Fruit fly (Drosophila melanogaster) whole organism, embryonic: ENCODE results near the gene CG5265.
A peak's percentile ranks its signal among the peaks of the same experiment; 100 is the strongest.

Experiments used
- Ada2b ChIP-seq: fragments of 200-800 bp; sonication (Bioruptor generic); IDR thresholded peaks from 2 replicates; pipeline ENCODE4 v1.3.6; 2022; ENCODE audit warnings: missing biosample characterization, missing genetic modification characterization
- Aef1 ChIP-seq: fragments of 200-800 bp; sonication (Bioruptor generic); IDR thresholded peaks from 3 replicates; pipeline ENCODE4 v1.3.6; 2022; ENCODE audit warnings: missing biosample characterization, missing genetic modification characterization
- Bdp1 ChIP-seq: fragments of 200-800 bp; sonication (Bioruptor generic); optimal IDR thresholded peaks from 3 replicates; lab custom pipeline; 2016; ENCODE audit warnings: missing biosample characterization, missing genetic modification characterization
- Bteb2 ChIP-seq: fragments of 200-800 bp; sonication (Bioruptor generic); optimal IDR thresholded peaks from 2 replicates; lab custom pipeline; 2016; ENCODE audit warnings: missing biosample characterization, missing genetic modification characterization
- CG10565 ChIP-seq: fragments of 200-800 bp; sonication (Bioruptor generic); optimal IDR thresholded peaks from 3 replicates; lab custom pipeline; 2016; ENCODE audit warnings: missing biosample characterization, mild to moderate bottlenecking, missing genetic modification characterization
- CG10654 ChIP-seq: fragments of 200-800 bp; sonication (Bioruptor generic); optimal IDR thresholded peaks from 2 replicates; lab custom pipeline; 2016; ENCODE audit warnings: missing biosample characterization, missing genetic modification characterization
- CG11398 ChIP-seq: fragments of 200-800 bp; sonication (Bioruptor generic); optimal IDR thresholded peaks from 2 replicates; lab custom pipeline; 2016; ENCODE audit warnings: missing biosample characterization, missing genetic modification characterization
- CG15479 ChIP-seq: fragments of 200-800 bp; sonication (Bioruptor generic); optimal IDR thresholded peaks from 3 replicates; lab custom pipeline; 2019; ENCODE audit warnings: missing biosample characterization, mild to moderate bottlenecking, missing genetic modification characterization, moderate library complexity
- CG18599 ChIP-seq: fragments of 200-800 bp; sonication (Bioruptor generic); optimal IDR thresholded peaks from 3 replicates; lab custom pipeline; 2017; ENCODE audit warnings: missing biosample characterization, missing genetic modification characterization, mild to moderate bottlenecking, moderate library complexity, missing genetic modification reagents
- CG2875 ChIP-seq: fragments of 200-800 bp; sonication (Bioruptor generic); optimal IDR thresholded peaks from 2 replicates; lab custom pipeline; 2017; ENCODE audit warnings: missing biosample characterization, mild to moderate bottlenecking, missing genetic modification characterization, missing genetic modification reagents
- CG31365 ChIP-seq: fragments of 200-800 bp; sonication (Bioruptor generic); optimal IDR thresholded peaks from 2 replicates; lab custom pipeline; 2018; ENCODE audit warnings: missing biosample characterization, mild to moderate bottlenecking, missing genetic modification characterization
- CG31441 ChIP-seq: fragments of 200-800 bp; sonication (Bioruptor generic); IDR thresholded peaks from 2 replicates; pipeline ENCODE4 v1.3.6; 2022; ENCODE audit warnings: missing biosample characterization, missing genetic modification characterization
- CG3163 ChIP-seq: fragments of 200-800 bp; sonication (Bioruptor generic); optimal IDR thresholded peaks from 3 replicates; lab custom pipeline; 2016; ENCODE audit warnings: missing biosample characterization, missing genetic modification characterization
- CG33213 ChIP-seq: fragments of 200-800 bp; sonication (Bioruptor generic); optimal IDR thresholded peaks from 3 replicates; lab custom pipeline; 2016; ENCODE audit warnings: missing biosample characterization, missing genetic modification characterization
- CG4282 ChIP-seq: fragments of 200-800 bp; sonication (Bioruptor generic); optimal IDR thresholded peaks from 2 replicates; lab custom pipeline; 2016; ENCODE audit warnings: missing biosample characterization, missing genetic modification characterization
- CG6272 ChIP-seq: fragments of 200-800 bp; sonication (Bioruptor generic); IDR thresholded peaks from 2 replicates; pipeline ENCODE4 v1.3.6; 2022; ENCODE audit warnings: missing biosample characterization, missing genetic modification characterization
- CG6791 ChIP-seq: fragments of 200-800 bp; sonication (Bioruptor generic); IDR thresholded peaks from 3 replicates; pipeline ENCODE4 v1.3.6; 2022; ENCODE audit warnings: missing biosample characterization, missing genetic modification characterization; ENCODE audit not compliant: partially characterized antibody
- CG7556 ChIP-seq: fragments of 200-800 bp; sonication (Bioruptor generic); optimal IDR thresholded peaks from 2 replicates; lab custom pipeline; 2017; ENCODE audit warnings: missing biosample characterization, mild to moderate bottlenecking, missing genetic modification characterization
- CG7928 ChIP-seq: fragments of 200-800 bp; sonication (Bioruptor generic); optimal IDR thresholded peaks from 2 replicates; lab custom pipeline; 2017; ENCODE audit warnings: missing biosample characterization, mild to moderate bottlenecking, missing genetic modification characterization
- CG8281 ChIP-seq: fragments of 200-800 bp; sonication (Bioruptor generic); optimal IDR thresholded peaks from 2 replicates; lab custom pipeline; 2018; ENCODE audit warnings: missing biosample characterization, mild to moderate bottlenecking, missing genetic modification characterization, moderate library complexity
- CHES-1-like ChIP-seq: fragments of 200-800 bp; sonication (Bioruptor generic); optimal IDR thresholded peaks from 2 replicates; lab custom pipeline; 2016; ENCODE audit warnings: missing biosample characterization, missing genetic modification characterization
- Dip3 ChIP-seq: fragments of 200-800 bp; sonication (Bioruptor generic); optimal IDR thresholded peaks from 3 replicates; lab custom pipeline; 2016; ENCODE audit warnings: missing biosample characterization, missing genetic modification characterization
- Gsc ChIP-seq: fragments of 200-800 bp; sonication (Bioruptor generic); IDR thresholded peaks from 2 replicates; pipeline ENCODE4 v1.3.6; 2022; ENCODE audit warnings: missing biosample characterization, missing genetic modification characterization
- Hmr ChIP-seq: fragments of 200-800 bp; sonication (Bioruptor generic); optimal IDR thresholded peaks from 3 replicates; lab custom pipeline; 2017; ENCODE audit warnings: mild to moderate bottlenecking, missing biosample characterization, missing genetic modification reagents, missing genetic modification characterization
- Lim3 ChIP-seq: fragments of 200-800 bp; sonication (Bioruptor generic); IDR thresholded peaks from 2 replicates; pipeline ENCODE4 v1.3.6; 2022; ENCODE audit warnings: missing biosample characterization, missing genetic modification characterization
- Mes4 ChIP-seq: fragments of 200-800 bp; sonication (Bioruptor generic); optimal IDR thresholded peaks from 2 replicates; lab custom pipeline; 2016; ENCODE audit warnings: missing biosample characterization, missing genetic modification characterization
- Mrtf ChIP-seq: fragments of 200-800 bp; sonication (Bioruptor generic); IDR thresholded peaks from 3 replicates; pipeline ENCODE4 v1.3.6; 2022; ENCODE audit warnings: missing biosample characterization, missing genetic modification characterization
- Oli ChIP-seq: fragments of 200-800 bp; sonication (Bioruptor generic); optimal IDR thresholded peaks from 2 replicates; lab custom pipeline; 2018; ENCODE audit warnings: missing biosample characterization, mild to moderate bottlenecking, missing genetic modification characterization, moderate library complexity
- Pdp1 ChIP-seq, 2 experiments: fragments of 200-800 bp; sonication (Bioruptor generic); optimal IDR thresholded peaks; 3 replicates each; lab custom pipeline; 2016; ENCODE audit warnings: missing biosample characterization in 2 of 2, missing genetic modification characterization in 2 of 2, mild to moderate bottlenecking in 1 of 2, moderate library complexity in 1 of 2
- Sox102F ChIP-seq: fragments of 200-800 bp; sonication (Bioruptor generic); optimal IDR thresholded peaks from 2 replicates; lab custom pipeline; 2018; ENCODE audit warnings: missing biosample characterization, mild to moderate bottlenecking, missing genetic modification characterization, moderate library complexity
- ac ChIP-seq: fragments of 200-800 bp; sonication (Bioruptor generic); optimal IDR thresholded peaks from 3 replicates; lab custom pipeline; 2017; ENCODE audit warnings: missing biosample characterization, mild to moderate bottlenecking, missing genetic modification characterization
- bsh ChIP-seq, 2 experiments: fragments of 200-800 bp; sonication (Bioruptor generic); optimal IDR thresholded peaks; 2 replicates each; lab custom pipeline; 2017 to 2018; ENCODE audit warnings: mild to moderate bottlenecking in 2 of 2, missing biosample characterization in 2 of 2, missing genetic modification characterization in 2 of 2, moderate library complexity in 1 of 2
- btn ChIP-seq: fragments of 200-800 bp; sonication (Bioruptor generic); optimal IDR thresholded peaks from 2 replicates; lab custom pipeline; 2016; ENCODE audit warnings: missing biosample characterization, missing genetic modification characterization
- cato ChIP-seq: fragments of 200-800 bp; sonication (Bioruptor generic); optimal IDR thresholded peaks from 2 replicates; lab custom pipeline; 2016; ENCODE audit warnings: missing biosample characterization, missing genetic modification characterization, borderline replicate concordance
- crol ChIP-seq: fragments of 200-800 bp; sonication (Bioruptor generic); IDR thresholded peaks from 2 replicates; pipeline ENCODE4 v1.3.6; 2022; ENCODE audit warnings: missing biosample characterization, missing genetic modification characterization
- dan ChIP-seq: fragments of 200-800 bp; sonication (Bioruptor generic); IDR thresholded peaks from 2 replicates; pipeline ENCODE4 v1.3.6; 2022; ENCODE audit warnings: missing biosample characterization, missing genetic modification characterization
- dysf ChIP-seq: fragments of 200-800 bp; sonication (Bioruptor generic); IDR thresholded peaks from 3 replicates; pipeline ENCODE4 v1.3.6; 2022; ENCODE audit warnings: missing biosample characterization, missing genetic modification characterization
- gem ChIP-seq: fragments of 200-800 bp; sonication (Bioruptor generic); optimal IDR thresholded peaks from 2 replicates; lab custom pipeline; 2019; ENCODE audit warnings: missing biosample characterization, mild to moderate bottlenecking, missing genetic modification characterization, moderate library complexity
- gt ChIP-seq: fragments of 200-800 bp; sonication (Bioruptor generic); IDR thresholded peaks from 2 replicates; pipeline ENCODE4 v1.3.6; 2022; ENCODE audit warnings: missing biosample characterization, missing genetic modification characterization
- kni ChIP-seq: fragments of 200-800 bp; sonication (Bioruptor generic); optimal IDR thresholded peaks from 3 replicates; lab custom pipeline; 2017; ENCODE audit warnings: mild to moderate bottlenecking, missing biosample characterization, missing genetic modification reagents, missing genetic modification characterization
- mam ChIP-seq: fragments of 200-800 bp; sonication (Bioruptor generic); optimal IDR thresholded peaks from 3 replicates; lab custom pipeline; 2016; ENCODE audit warnings: missing biosample characterization, missing genetic modification characterization
- pfk ChIP-seq: fragments of 200-800 bp; sonication (Bioruptor generic); optimal IDR thresholded peaks from 2 replicates; lab custom pipeline; 2018; ENCODE audit warnings: missing biosample characterization, mild to moderate bottlenecking, missing genetic modification characterization, moderate library complexity
- sens ChIP-seq: fragments of 200-800 bp; sonication (Bioruptor generic); peaks from one replicate; lab custom pipeline; 2016; ENCODE audit warnings: missing biosample characterization, missing genetic modification characterization
- slou ChIP-seq: fragments of 200-800 bp; sonication (Bioruptor generic); optimal IDR thresholded peaks from 3 replicates; lab custom pipeline; 2016; ENCODE audit warnings: missing biosample characterization, missing genetic modification characterization
- tgo ChIP-seq: fragments of 200-800 bp; sonication (Bioruptor generic); IDR thresholded peaks from 3 replicates; pipeline ENCODE4 v1.3.6; 2022; ENCODE audit warnings: missing biosample characterization, missing genetic modification characterization
- toy ChIP-seq: fragments of 200-800 bp; sonication (Bioruptor generic); IDR thresholded peaks from 2 replicates; pipeline ENCODE4 v1.3.6; 2022; ENCODE audit warnings: missing biosample characterization, missing genetic modification characterization
- wdn ChIP-seq: fragments of 200-800 bp; sonication (Bioruptor generic); IDR thresholded peaks from 2 replicates; pipeline ENCODE4 v1.3.6; 2022; ENCODE audit warnings: missing biosample characterization, missing genetic modification characterization
- wek ChIP-seq: fragments of 200-800 bp; sonication (Bioruptor generic); optimal IDR thresholded peaks from 3 replicates; lab custom pipeline; 2018; ENCODE audit warnings: missing biosample characterization, mild to moderate bottlenecking, missing genetic modification characterization, moderate library complexity
- wor ChIP-seq: fragments of 200-800 bp; sonication (Bioruptor generic); IDR thresholded peaks from 2 replicates; pipeline ENCODE4 v1.3.6; 2022; ENCODE audit warnings: missing biosample characterization, missing genetic modification characterization
- yki ChIP-seq: fragments of >200 bp; optimal IDR thresholded peaks from 3 replicates; lab custom pipeline; 2018
- zf30C ChIP-seq: fragments of 200-800 bp; sonication (Bioruptor generic); optimal IDR thresholded peaks from 3 replicates; lab custom pipeline; 2018; ENCODE audit warnings: missing biosample characterization, mild to moderate bottlenecking, missing genetic modification characterization

CG5265 gene

DNA sequence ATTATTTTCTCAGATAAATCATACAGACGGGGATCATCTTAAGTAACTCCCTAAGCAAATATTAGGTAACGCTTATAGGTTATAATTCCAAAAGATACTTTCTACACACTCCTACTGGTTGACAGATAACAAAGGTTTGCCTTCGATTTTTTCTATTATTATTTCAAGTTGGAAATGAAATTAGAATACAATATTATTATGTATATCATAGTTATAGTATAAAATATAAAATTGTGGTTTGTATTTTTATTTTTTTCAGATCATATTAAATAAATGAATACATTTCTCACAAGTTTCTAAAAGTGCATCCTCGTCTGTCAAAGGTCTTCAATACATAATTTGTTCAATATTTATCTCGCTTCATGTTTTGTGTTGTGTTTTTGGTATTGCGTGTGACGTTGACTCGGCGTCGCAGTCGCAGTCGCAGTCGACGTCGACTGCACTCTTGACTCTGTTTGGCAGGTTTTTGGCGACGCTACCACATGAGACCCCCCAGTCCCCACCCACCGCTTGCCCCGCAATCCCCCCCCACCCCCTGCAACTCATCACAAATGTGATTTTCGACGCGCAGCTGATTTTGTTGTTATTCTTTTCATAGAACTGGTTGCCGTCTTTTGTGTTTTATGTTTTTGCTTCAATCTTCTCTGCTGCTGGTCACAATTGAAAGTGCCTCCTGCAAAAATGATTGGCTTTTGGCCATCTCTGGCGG, 15.8 kb upstream of the CG5265 start (continued):
- TF ChIP-seq Sox102F (GFP tag; lab: Kevin White, UChicago) (peak; percentile 18), Aef1 (GFP tag; lab: Robert Waterston, UW) (no peak), Bteb2 (GFP tag; lab: Kevin White, UChicago) (no peak), toy (no peak), Gsc (GFP tag; lab: Robert Waterston, UW) (no peak), gem (tag; lab: Kevin White, UChicago) (peak; percentile 31), Lim3 (GFP tag; lab: Robert Waterston, UW) (no peak), Ada2b (GFP tag; lab: Robert Waterston, UW) (no peak), yki (lab: Kevin White, UChicago) (no peak), CG10654 (no peak), sens (peak; percentile 5), CG6791 (GFP tag; lab: Robert Waterston, UW) (no peak), dysf (0 out of 3 replicates have a peak, but pooled peaks have one; percentile 10), CG15479 (GFP tag; lab: Kevin White, UChicago) (no peak), Oli (tag; lab: Kevin White, UChicago) (no peak), zf30C (GFP tag; lab: Kevin White, UChicago) (no peak), dan (GFP tag; lab: Robert Waterston, UW) (no peak), CG33213 (GFP tag; lab: Kevin White, UChicago) (no peak), cato (GFP tag; lab: Kevin White, UChicago) (no peak), CG18599 (GFP tag; lab: Kevin White, UChicago) (no peak), CG31365 (no peak), CG3163 (GFP tag; lab: Kevin White, UChicago) (no peak), Pdp1 (GFP tag; optimal IDR thresholded peaks at IDR 0.05; lab: Kevin White, UChicago) (no peak), CG4282 (no peak), Mrtf (GFP tag; lab: Robert Waterston, UW) (no peak), Bdp1 (no peak), CG7928 (GFP tag; lab: Kevin White, UChicago) (no peak), CG2875 (GFP tag; lab: Kevin White, UChicago) (no peak), Hmr (GFP tag; lab: Kevin White, UChicago) (no peak), gt (GFP tag; lab: Robert Waterston, UW) (no peak), CG8281 (tag; lab: Kevin White, UChicago) (peak; percentile 95), CG10565 (GFP tag; lab: Kevin White, UChicago) (no peak), bsh (GFP tag; optimal IDR thresholded peaks at IDR 0.05; lab: Kevin White, UChicago) (no peak), CHES-1-like (GFP tag; lab: Kevin White, UChicago) (no peak), wek (GFP tag; lab: Kevin White, UChicago) (no peak), slou (GFP tag; lab: Kevin White, UChicago) (no peak), Dip3 (GFP tag; lab: Kevin White, UChicago) (no peak), pfk (no peak), CG11398 (GFP tag; lab: Kevin White, UChicago) (no peak), CG31441 (GFP tag; lab: Robert Waterston, UW) (0 out of 2 replicates have a peak, but pooled peaks have one; percentile 37), CG6272 (GFP tag; lab: Robert Waterston, UW) (no peak), wdn (GFP tag; lab: Robert Waterston, UW) (no peak), Mes4 (GFP tag; lab: Kevin White, UChicago) (no peak), kni (GFP tag; lab: Kevin White, UChicago) (no peak), wor (GFP tag; lab: Robert Waterston, UW) (no peak), btn (GFP tag; lab: Kevin White, UChicago) (no peak), tgo (GFP tag; lab: Robert Waterston, UW) (no peak), CG7556 (no peak), ac (no peak), crol (GFP tag; lab: Robert Waterston, UW) (peak; percentile 91), mam (GFP tag; lab: Kevin White, UChicago) (no peak)
